Fruit fly (Drosophila melanogaster) whole organism, embryonic: ENCODE data around the gene CG10337.

Source experiments
- B-H1 ChIP-seq: fragments of 200-800 bp; sonication (Bioruptor generic); IDR thresholded peaks from 3 replicates; pipeline ENCODE4 v1.3.6; 2022; ENCODE audit warnings: missing biosample characterization, missing genetic modification characterization
- CG10274 ChIP-seq: fragments of 200-800 bp; sonication (Bioruptor generic); optimal IDR thresholded peaks from 3 replicates; lab custom pipeline; 2017; ENCODE audit warnings: missing biosample characterization, mild to moderate bottlenecking, missing genetic modification characterization
- CG10431 ChIP-seq: fragments of 200-800 bp; sonication (Bioruptor generic); optimal IDR thresholded peaks from 3 replicates; lab custom pipeline; 2018; ENCODE audit warnings: missing biosample characterization, mild to moderate bottlenecking, missing genetic modification characterization
- CG12104 ChIP-seq: fragments of 200-800 bp; sonication (Bioruptor generic); optimal IDR thresholded peaks from 3 replicates; lab custom pipeline; 2016; ENCODE audit warnings: missing biosample characterization, missing genetic modification characterization
- CG12299 ChIP-seq: fragments of 200-800 bp; sonication (Bioruptor generic); optimal IDR thresholded peaks from 2 replicates; lab custom pipeline; 2018; ENCODE audit warnings: missing biosample characterization, mild to moderate bottlenecking, missing genetic modification characterization
- CG12659 ChIP-seq: fragments of 200-800 bp; sonication (Bioruptor generic); optimal IDR thresholded peaks from 3 replicates; lab custom pipeline; 2017; ENCODE audit warnings: mild to moderate bottlenecking, missing biosample characterization, missing genetic modification reagents, missing genetic modification characterization
- CG13624 ChIP-seq: fragments of 200-800 bp; sonication (Bioruptor generic); optimal IDR thresholded peaks from 2 replicates; lab custom pipeline; 2016; ENCODE audit warnings: missing biosample characterization, missing genetic modification characterization
- CG14710 ChIP-seq: fragments of 200-800 bp; sonication (Bioruptor generic); optimal IDR thresholded peaks from 3 replicates; lab custom pipeline; 2019; ENCODE audit warnings: missing biosample characterization, mild to moderate bottlenecking, missing genetic modification characterization, moderate library complexity
- CG1529 ChIP-seq: fragments of 200-800 bp; sonication (Bioruptor generic); optimal IDR thresholded peaks from 3 replicates; lab custom pipeline; 2018; ENCODE audit warnings: missing biosample characterization, missing genetic modification characterization
- CG16863 ChIP-seq: fragments of 200-800 bp; sonication (Bioruptor generic); optimal IDR thresholded peaks from 3 replicates; lab custom pipeline; 2016; ENCODE audit warnings: missing biosample characterization, missing genetic modification characterization
- CG17802 ChIP-seq: fragments of 200-800 bp; sonication (Bioruptor generic); optimal IDR thresholded peaks from 2 replicates; lab custom pipeline; 2018; ENCODE audit warnings: missing biosample characterization, mild to moderate bottlenecking, missing genetic modification characterization, moderate library complexity
- CG1792 ChIP-seq: fragments of 200-800 bp; sonication (Bioruptor generic); optimal IDR thresholded peaks from 2 replicates; lab custom pipeline; 2016; ENCODE audit warnings: missing biosample characterization, missing genetic modification characterization
- CG30403 ChIP-seq: fragments of 200-800 bp; sonication (Bioruptor generic); optimal IDR thresholded peaks from 3 replicates; lab custom pipeline; 2016; ENCODE audit warnings: missing biosample characterization, missing genetic modification characterization
- CG7928 ChIP-seq: fragments of 200-800 bp; sonication (Bioruptor generic); optimal IDR thresholded peaks from 2 replicates; lab custom pipeline; 2017; ENCODE audit warnings: missing biosample characterization, mild to moderate bottlenecking, missing genetic modification characterization
- CG8765 ChIP-seq: fragments of 200-800 bp; sonication (Bioruptor generic); IDR thresholded peaks from 2 replicates; pipeline ENCODE4 v1.3.6; 2022; ENCODE audit warnings: missing biosample characterization, missing genetic modification characterization
- Doc3 ChIP-seq: fragments of 200-800 bp; sonication (Bioruptor generic); IDR thresholded peaks from 3 replicates; pipeline ENCODE4 v1.3.6; 2022; ENCODE audit warnings: missing biosample characterization, missing genetic modification characterization; ENCODE audit not compliant: partially characterized antibody
- HmgD ChIP-seq: fragments of 200-800 bp; sonication (Bioruptor generic); optimal IDR thresholded peaks from 3 replicates; lab custom pipeline; 2016; ENCODE audit warnings: missing biosample characterization, missing genetic modification characterization
- Hr3 ChIP-seq: fragments of 200-800 bp; sonication (Bioruptor generic); optimal IDR thresholded peaks from 3 replicates; lab custom pipeline; 2016; ENCODE audit warnings: missing biosample characterization, missing genetic modification characterization
- Hr78 ChIP-seq, 2 experiments: fragments of 200-800 bp in 1 of 2; fragments of >200 bp in 1 of 2; sonication (Bioruptor generic) in 1 of 2; optimal IDR thresholded peaks; 2 replicates each; lab custom pipeline; 2017 to 2019; ENCODE audit warnings: missing biosample characterization in 2 of 2, missing genetic modification characterization in 2 of 2, mild to moderate bottlenecking in 1 of 2, moderate library complexity in 1 of 2
- Meics ChIP-seq: fragments of 200-800 bp; sonication (Bioruptor generic); optimal IDR thresholded peaks from 2 replicates; lab custom pipeline; 2017; ENCODE audit warnings: missing biosample characterization, mild to moderate bottlenecking, missing genetic modification characterization
- NK7.1 ChIP-seq: fragments of 200-800 bp; sonication (Bioruptor generic); optimal IDR thresholded peaks from 3 replicates; lab custom pipeline; 2016; ENCODE audit warnings: missing biosample characterization, missing genetic modification characterization
- Vsx1 ChIP-seq: fragments of 200-800 bp; sonication (Bioruptor generic); optimal IDR thresholded peaks from 2 replicates; lab custom pipeline; 2017; ENCODE audit warnings: missing biosample characterization, mild to moderate bottlenecking, missing genetic modification characterization, missing genetic modification reagents
- abd-A ChIP-seq: fragments of 200-800 bp; sonication (Bioruptor generic); optimal IDR thresholded peaks from 3 replicates; lab custom pipeline; 2019; ENCODE audit warnings: missing biosample characterization, mild to moderate bottlenecking, missing genetic modification characterization, moderate library complexity
- caup ChIP-seq: fragments of 200-800 bp; sonication (Bioruptor generic); optimal IDR thresholded peaks from 3 replicates; lab custom pipeline; 2017; ENCODE audit warnings: missing biosample characterization, mild to moderate bottlenecking, missing genetic modification characterization, moderate library complexity; ENCODE audit not compliant: severe bottlenecking
- corto ChIP-seq: fragments of 200-800 bp; sonication (Bioruptor generic); optimal IDR thresholded peaks from 2 replicates; lab custom pipeline; 2016; ENCODE audit warnings: missing biosample characterization, mild to moderate bottlenecking, missing genetic modification characterization, moderate library complexity
- dpn ChIP-seq, 2 experiments: fragments of 200-800 bp; sonication (Bioruptor generic); optimal IDR thresholded peaks; 3 replicates each; lab custom pipeline; 2016; ENCODE audit warnings: missing biosample characterization in 2 of 2, missing genetic modification characterization in 2 of 2
- ems ChIP-seq: fragments of 200-800 bp; sonication (Bioruptor generic); optimal IDR thresholded peaks from 3 replicates; lab custom pipeline; 2016; ENCODE audit warnings: missing biosample characterization, missing genetic modification characterization
- fru ChIP-seq: fragments of >200 bp; optimal IDR thresholded peaks from 2 replicates; lab custom pipeline; 2017
- her ChIP-seq: fragments of 200-800 bp; sonication (Bioruptor generic); optimal IDR thresholded peaks from 2 replicates; lab custom pipeline; 2016; ENCODE audit warnings: missing biosample characterization, missing genetic modification characterization
- insv ChIP-seq, 2 experiments: fragments of 200-800 bp; sonication (Bioruptor generic); optimal IDR thresholded peaks; 3 replicates each; lab custom pipeline; 2016 to 2018; ENCODE audit warnings: missing biosample characterization in 2 of 2, missing genetic modification characterization in 2 of 2
- nerfin-1 ChIP-seq: fragments of 200-800 bp; sonication (Bioruptor generic); optimal IDR thresholded peaks from 3 replicates; lab custom pipeline; 2019; ENCODE audit warnings: missing biosample characterization, mild to moderate bottlenecking, missing genetic modification characterization, moderate library complexity
- nmo ChIP-seq: fragments of 200-800 bp; sonication (Bioruptor generic); optimal IDR thresholded peaks from 2 replicates; lab custom pipeline; 2018; ENCODE audit warnings: missing biosample characterization, mild to moderate bottlenecking, missing genetic modification characterization, moderate library complexity
- p53 ChIP-seq: fragments of 200-800 bp; sonication (Bioruptor generic); optimal IDR thresholded peaks from 2 replicates; lab custom pipeline; 2016; ENCODE audit warnings: missing biosample characterization, missing genetic modification characterization
- pb ChIP-seq: fragments of 200-800 bp; sonication (Bioruptor generic); optimal IDR thresholded peaks from 3 replicates; lab custom pipeline; 2016; ENCODE audit warnings: missing biosample characterization, missing genetic modification characterization
- pum ChIP-seq: fragments of 200-800 bp; sonication (Bioruptor generic); optimal IDR thresholded peaks from 2 replicates; lab custom pipeline; 2016; ENCODE audit warnings: missing biosample characterization, missing genetic modification characterization
- stwl ChIP-seq: fragments of 200-800 bp; sonication (Bioruptor generic); optimal IDR thresholded peaks from 3 replicates; lab custom pipeline; 2018; ENCODE audit warnings: missing biosample characterization, mild to moderate bottlenecking, missing genetic modification characterization, moderate library complexity
- unpg ChIP-seq: fragments of 200-800 bp; sonication (Bioruptor generic); optimal IDR thresholded peaks from 3 replicates; lab custom pipeline; 2018; ENCODE audit warnings: missing biosample characterization, mild to moderate bottlenecking, missing genetic modification characterization, moderate library complexity
- zfh1 ChIP-seq: fragments of 200-800 bp; sonication (Bioruptor generic); IDR thresholded peaks from 3 replicates; pipeline ENCODE4 v1.3.6; 2022; ENCODE audit warnings: missing biosample characterization, missing genetic modification characterization

CG10337 gene

dm6 chr2L:19497983-19498382 is 48.8 kb downstream of the CG10337 start, which contains the start of gene Top3alpha (continued):
- TF ChIP-seq CG12104 (GFP tag; lab: Kevin White, UChicago) (no peak), HmgD (no peak), fru (lab: Kevin White, UChicago) (no peak), her (GFP tag; lab: Kevin White, UChicago) (no peak), CG14710 (tag; lab: Kevin White, UChicago) (peak; percentile 52), insv (GFP tag; optimal IDR thresholded peaks at IDR 0.05; lab: Kevin White, UChicago) (no peak), CG17802 (no peak), dpn (GFP tag; optimal IDR thresholded peaks at IDR 0.05; lab: Kevin White, UChicago) (no peak), stwl (tag; lab: Kevin White, UChicago) (peak; percentile 49), NK7.1 (GFP tag; lab: Kevin White, UChicago) (no peak), nerfin-1 (tag; lab: Kevin White, UChicago) (peak; percentile 14), p53 (no peak), CG10431 (GFP tag; lab: Kevin White, UChicago) (no peak), Vsx1 (GFP tag; lab: Kevin White, UChicago) (no peak), CG16863 (GFP tag; lab: Kevin White, UChicago) (no peak), CG8765 (GFP tag; lab: Robert Waterston, UW) (no peak), CG1792 (GFP tag; lab: Kevin White, UChicago) (no peak), ems (GFP tag; lab: Kevin White, UChicago) (no peak), CG30403 (GFP tag; lab: Kevin White, UChicago) (no peak), pum (GFP tag; lab: Kevin White, UChicago) (no peak), CG12659 (GFP tag; lab: Kevin White, UChicago) (no peak), Meics (no peak), unpg (no peak), CG7928 (no peak), pb (no peak), corto (GFP tag; lab: Kevin White, UChicago) (no peak), Hr3 (GFP tag; lab: Kevin White, UChicago) (no peak), Hr78 (GFP tag; optimal IDR thresholded peaks at IDR 0.05; lab: Kevin White, UChicago) (no peak), B-H1 (GFP tag; lab: Robert Waterston, UW) (no peak), Doc3 (GFP tag; lab: Robert Waterston, UW) (peak; percentile 58), caup (GFP tag; lab: Kevin White, UChicago) (no peak), abd-A (tag; lab: Kevin White, UChicago) (no peak), zfh1 (GFP tag; lab: Robert Waterston, UW) (no peak), nmo (no peak), CG12299 (tag; lab: Kevin White, UChicago) (no peak), CG10274 (GFP tag; lab: Kevin White, UChicago) (no peak), CG13624 (GFP tag; lab: Kevin White, UChicago) (peak; percentile 30), CG1529 (GFP tag; lab: Kevin White, UChicago) (no peak)
